Worm (Caenorhabditis elegans) whole organism, late embryonic: ENCODE results near the gene srbc-39.

ENCODE experiments used
- Y22D7AL.16 ChIP-seq: sonication (generic microtip); optimal IDR thresholded peaks from 2 replicates; lab custom pipeline; 2016; ENCODE audit warnings: missing genetic modification characterization, missing compliant biosample characterization
- ahr-1 ChIP-seq: sonication (generic microtip); optimal IDR thresholded peaks from 2 replicates; lab custom pipeline; 2016; ENCODE audit warnings: missing genetic modification characterization, missing compliant biosample characterization
- ama-1 ChIP-seq: fragments of 150-350 bp; optimal IDR thresholded peaks from 2 replicates; lab custom pipeline; 2014
- ceh-14 ChIP-seq: sonication (generic microtip); optimal IDR thresholded peaks from 2 replicates; lab custom pipeline; 2016; ENCODE audit warnings: missing genotype, missing genetic modification characterization, missing compliant biosample characterization
- ceh-2 ChIP-seq: sonication (generic microtip); optimal IDR thresholded peaks from 2 replicates; lab custom pipeline; 2016; ENCODE audit warnings: missing genotype, missing genetic modification characterization, missing compliant biosample characterization
- ceh-22 ChIP-seq: sonication (generic microtip); optimal IDR thresholded peaks from 2 replicates; lab custom pipeline; 2017; ENCODE audit warnings: missing biosample characterization, missing genetic modification characterization
- ceh-24 ChIP-seq: sonication (generic microtip); optimal IDR thresholded peaks from 2 replicates; lab custom pipeline; 2016; ENCODE audit warnings: mild to moderate bottlenecking, missing genetic modification characterization, missing compliant biosample characterization
- ceh-30 ChIP-seq: fragments of 150-350 bp; optimal IDR thresholded peaks from 2 replicates; lab custom pipeline; 2014; ENCODE audit warnings: missing biosample characterization, missing genetic modification characterization
- ceh-31 ChIP-seq: sonication (generic microtip); optimal IDR thresholded peaks from 2 replicates; lab custom pipeline; 2016; ENCODE audit warnings: missing genetic modification characterization, missing compliant biosample characterization
- ceh-45 ChIP-seq: fragments of 200-800 bp; sonication (Bioruptor generic); IDR thresholded peaks from 2 replicates; pipeline ENCODE4 v1.3.6; 2022; ENCODE audit warnings: missing genetic modification reagents, missing genetic modification characterization, missing compliant biosample characterization
- ceh-48 ChIP-seq: sonication (generic microtip); optimal IDR thresholded peaks from 2 replicates; lab custom pipeline; 2016; ENCODE audit warnings: missing genetic modification characterization, inconsistent platforms, missing compliant biosample characterization
- ceh-9 ChIP-seq: sonication (generic microtip); optimal IDR thresholded peaks from 2 replicates; lab custom pipeline; 2016; ENCODE audit warnings: mild to moderate bottlenecking, missing genetic modification characterization, inconsistent platforms, missing compliant biosample characterization
- che-1 ChIP-seq: sonication (generic microtip); optimal IDR thresholded peaks from 2 replicates; lab custom pipeline; 2016; ENCODE audit warnings: mild to moderate bottlenecking, missing genetic modification characterization, missing compliant biosample characterization
- dmd-4 ChIP-seq: sonication (generic microtip); optimal IDR thresholded peaks from 2 replicates; lab custom pipeline; 2016; ENCODE audit warnings: borderline replicate concordance, missing genetic modification characterization, missing compliant biosample characterization
- elt-2 ChIP-seq: sonication (generic microtip); optimal IDR thresholded peaks from 2 replicates; lab custom pipeline; 2016; ENCODE audit warnings: missing genetic modification reagents, missing genetic modification characterization, missing compliant biosample characterization
- eyg-1 ChIP-seq: sonication (generic microtip); optimal IDR thresholded peaks from 2 replicates; lab custom pipeline; 2016; ENCODE audit warnings: missing genotype, missing genetic modification characterization, missing compliant biosample characterization
- fkh-10 ChIP-seq: fragments of 150-350 bp; optimal IDR thresholded peaks from 2 replicates; lab custom pipeline; 2014; ENCODE audit warnings: missing biosample characterization, missing genetic modification reagents, missing genetic modification characterization
- gmeb-2 ChIP-seq: sonication (generic microtip); optimal IDR thresholded peaks from 2 replicates; lab custom pipeline; 2016; ENCODE audit warnings: missing genetic modification characterization, inconsistent platforms, missing compliant biosample characterization
- hlh-13 ChIP-seq: fragments of 200-800 bp; sonication (Bioruptor generic); optimal IDR thresholded peaks from 2 replicates; lab custom pipeline; 2018; ENCODE audit warnings: mild to moderate bottlenecking, missing genetic modification characterization, missing compliant biosample characterization
- hlh-30 ChIP-seq: sonication (generic microtip); optimal IDR thresholded peaks from 2 replicates; lab custom pipeline; 2017; ENCODE audit warnings: antibody characterized with exemption, missing genetic modification characterization, missing compliant biosample characterization; ENCODE audit not compliant: insufficient read depth
- hlh-6 ChIP-seq: sonication (generic microtip); optimal IDR thresholded peaks from 2 replicates; lab custom pipeline; 2016; ENCODE audit warnings: missing genotype, missing genetic modification characterization, missing compliant biosample characterization
- hlh-8 ChIP-seq: sonication (generic microtip); optimal IDR thresholded peaks from 2 replicates; lab custom pipeline; 2016; ENCODE audit warnings: missing genotype, missing genetic modification characterization, missing compliant biosample characterization
- lim-6 ChIP-seq: sonication (generic microtip); optimal IDR thresholded peaks from 2 replicates; lab custom pipeline; 2016; ENCODE audit warnings: missing genetic modification characterization, missing compliant biosample characterization
- madf-2 ChIP-seq: sonication (generic microtip); optimal IDR thresholded peaks from 2 replicates; lab custom pipeline; 2017; ENCODE audit warnings: missing genetic modification characterization, missing compliant biosample characterization
- nfya-1 ChIP-seq: sonication (generic microtip); optimal IDR thresholded peaks from 2 replicates; lab custom pipeline; 2017; ENCODE audit warnings: missing genetic modification characterization, mild to moderate bottlenecking, missing compliant biosample characterization, antibody characterized with exemption, moderate library complexity
- nhr-11 ChIP-seq: fragments of 150-350 bp; optimal IDR thresholded peaks from 2 replicates; lab custom pipeline; 2014; ENCODE audit warnings: missing biosample characterization, missing genetic modification characterization
- nhr-232 ChIP-seq: sonication (generic microtip); optimal IDR thresholded peaks from 2 replicates; lab custom pipeline; 2016; ENCODE audit warnings: missing genetic modification characterization, missing compliant biosample characterization
- odd-2 ChIP-seq: sonication (generic microtip); optimal IDR thresholded peaks from 2 replicates; lab custom pipeline; 2017; ENCODE audit warnings: antibody characterized with exemption, mild to moderate bottlenecking, missing genetic modification characterization, missing compliant biosample characterization
- pag-3 ChIP-seq: sonication (generic microtip); optimal IDR thresholded peaks from 2 replicates; lab custom pipeline; 2016; ENCODE audit warnings: missing compliant biosample characterization, missing genetic modification characterization, borderline replicate concordance
- pax-1 ChIP-seq: fragments of 150-350 bp; optimal IDR thresholded peaks from 2 replicates; lab custom pipeline; 2014; ENCODE audit warnings: missing biosample characterization, missing genetic modification characterization
- pha-2 ChIP-seq: sonication (generic microtip); optimal IDR thresholded peaks from 2 replicates; lab custom pipeline; 2017; ENCODE audit warnings: mild to moderate bottlenecking, missing genetic modification characterization, missing compliant biosample characterization
- pqm-1 ChIP-seq: sonication (generic microtip); optimal IDR thresholded peaks from 2 replicates; lab custom pipeline; 2016; ENCODE audit warnings: missing genetic modification characterization, missing compliant biosample characterization
- pros-1 ChIP-seq: fragments of 150-350 bp; optimal IDR thresholded peaks from 2 replicates; lab custom pipeline; 2014; ENCODE audit warnings: missing biosample characterization, missing genetic modification reagents, missing genetic modification characterization
- rnt-1 ChIP-seq: sonication (generic microtip); optimal IDR thresholded peaks from 2 replicates; lab custom pipeline; 2016; ENCODE audit warnings: missing genetic modification characterization, missing compliant biosample characterization
- sdc-2 ChIP-seq: sonication (generic microtip); optimal IDR thresholded peaks from 2 replicates; lab custom pipeline; 2016; ENCODE audit warnings: missing genotype, missing genetic modification characterization, missing compliant biosample characterization
- syd-9 ChIP-seq: sonication (generic microtip); optimal IDR thresholded peaks from 2 replicates; lab custom pipeline; 2016; ENCODE audit warnings: mild to moderate bottlenecking, missing genetic modification characterization, moderate library complexity, missing compliant biosample characterization
- tbx-2 ChIP-seq: sonication (generic microtip); optimal IDR thresholded peaks from 2 replicates; lab custom pipeline; 2016; ENCODE audit warnings: missing genetic modification characterization, missing compliant biosample characterization
- tbx-7 ChIP-seq: sonication (generic microtip); optimal IDR thresholded peaks from 2 replicates; lab custom pipeline; 2016; ENCODE audit warnings: missing genotype, missing genetic modification characterization, missing compliant biosample characterization
- unc-3 ChIP-seq, 2 experiments: fragments of 200-800 bp in 1 of 2; sonication (Bioruptor generic) in 1 of 2; sonication (generic microtip) in 1 of 2; conservative IDR thresholded peaks in 1 of 2; optimal IDR thresholded peaks in 1 of 2; 2 replicates each; pipeline versions ENCODE4 v1.3.6 to Lab custom; 2016 to 2022; ENCODE audit warnings: missing compliant biosample characterization in 2 of 2, missing genetic modification characterization in 2 of 2, missing genetic modification reagents in 1 of 2
- unc-42 ChIP-seq: sonication (generic microtip); optimal IDR thresholded peaks from 2 replicates; lab custom pipeline; 2016; ENCODE audit warnings: missing genotype, missing genetic modification characterization, missing compliant biosample characterization
- ztf-16 ChIP-seq: sonication (generic microtip); optimal IDR thresholded peaks from 2 replicates; lab custom pipeline; 2017; ENCODE audit warnings: missing genetic modification characterization, missing compliant biosample characterization

The srbc-39 gene

DNA sequence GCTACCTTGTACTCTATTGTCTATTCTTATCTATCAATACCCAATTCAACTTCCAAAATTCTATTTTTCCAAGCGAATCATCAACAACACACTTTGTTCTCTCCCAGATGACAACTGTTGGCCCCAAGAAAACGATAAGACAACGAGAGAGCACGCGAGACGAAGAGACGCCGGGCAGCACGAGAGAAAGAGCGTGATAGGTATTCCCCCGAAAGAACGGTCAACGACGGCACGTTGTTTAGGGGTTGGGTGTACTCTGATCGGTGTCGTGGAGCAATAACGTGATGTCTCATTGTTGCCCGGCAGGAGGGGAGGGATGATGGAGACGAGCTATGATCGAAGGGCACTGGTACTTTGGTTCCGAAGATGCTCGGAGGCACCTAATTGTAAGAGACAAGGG, 22.4 kb downstream of the srbc-39 start (continued):
- TF ChIP-seq ceh-2 (tag; lab: Kevin White, UChicago) (no peak), fkh-10 (GFP tag; lab: Kevin White, UChicago) (no peak), che-1 (no peak), hlh-6 (no peak), hlh-30 (tag; lab: Kevin White, UChicago) (peak; percentile 91), ceh-31 (tag; lab: Kevin White, UChicago) (no peak), ceh-45 (GFP tag; lab: Robert Waterston, UW) (no peak), hlh-13 (GFP tag; lab: Kevin White, UChicago) (no peak), tbx-7 (tag; lab: Kevin White, UChicago) (no peak), pros-1 (tag; lab: Kevin White, UChicago) (no peak), hlh-8 (tag; lab: Kevin White, UChicago) (no peak), ceh-9 (tag; lab: Kevin White, UChicago) (no peak), unc-3 (GFP tag; conservative IDR thresholded peaks at IDR 0.05; lab: Robert Waterston, UW) (no peak), unc-3 (tag; optimal IDR thresholded peaks at IDR 0.05; lab: Kevin White, UChicago) (no peak), madf-2 (no peak)

DNA sequence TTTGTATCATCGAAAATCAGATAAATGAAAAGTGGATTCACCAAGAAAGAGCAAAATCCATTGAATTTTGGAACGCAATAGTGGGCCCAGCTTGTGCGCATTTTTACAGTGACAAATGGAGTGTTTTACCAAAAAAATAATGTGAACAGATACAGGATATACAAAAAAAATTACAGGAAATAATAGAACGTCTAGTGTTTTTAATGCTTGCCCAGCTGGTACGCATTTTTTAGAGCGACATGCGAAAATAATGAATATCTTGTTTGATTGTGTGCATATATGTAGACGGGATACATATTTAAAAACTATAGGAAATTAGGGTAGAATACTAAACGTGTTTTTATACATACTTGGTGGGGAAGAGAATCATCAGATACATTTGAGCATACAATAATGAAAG, 27.3 kb downstream of the srbc-39 start, which contains the start of gene srj-25:
Gene srj-25 (minus strand): TSS at position 101 of the 400 bp plus-strand sequence.
- TF ChIP-seq fkh-10 (GFP tag; lab: Kevin White, UChicago) (no peak), pag-3 (no peak), ceh-22 (tag; lab: Kevin White, UChicago) (no peak), hlh-6 (no peak), ztf-16 (tag; lab: Kevin White, UChicago) (no peak), pqm-1 (tag; lab: Kevin White, UChicago) (no peak), ahr-1 (tag; lab: Kevin White, UChicago) (no peak), syd-9 (tag; lab: Kevin White, UChicago) (no peak), ceh-24 (tag; lab: Kevin White, UChicago) (no peak), nfya-1 (tag; lab: Kevin White, UChicago) (no peak), nhr-232 (tag; lab: Kevin White, UChicago) (no peak), elt-2 (tag; lab: Kevin White, UChicago) (no peak), eyg-1 (tag; lab: Kevin White, UChicago) (no peak), unc-42 (tag; lab: Kevin White, UChicago) (no peak), ceh-48 (no peak)
- TF ChIP-seq, all 69 proteins: peak for 0

DNA sequence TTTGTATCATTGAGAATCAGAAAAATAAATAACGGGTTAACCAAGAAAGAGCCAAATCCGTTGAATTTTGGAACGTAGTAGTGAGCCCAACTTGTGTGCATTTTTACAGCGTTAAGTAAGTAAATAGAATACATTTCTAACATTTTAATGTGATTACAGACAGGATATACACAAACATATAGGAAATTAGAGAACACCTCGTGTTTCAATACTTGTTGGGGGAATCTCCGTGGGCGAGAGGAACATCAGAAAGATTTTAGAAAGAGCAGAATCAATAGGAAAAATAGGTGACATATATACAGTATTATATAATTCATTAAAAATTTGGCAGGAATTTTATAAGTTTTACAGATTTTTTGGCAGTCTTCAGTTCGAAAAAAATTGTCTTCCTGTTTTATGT, 29.9 kb downstream of the srbc-39 start, which contains the start of gene srj-24:
Gene srj-24 (minus strand): TSS at position 101 of the 400 bp plus-strand sequence.
- TF ChIP-seq ceh-45 (GFP tag; lab: Robert Waterston, UW) (no peak), Y22D7AL.16 (tag; lab: Kevin White, UChicago) (no peak)

DNA sequence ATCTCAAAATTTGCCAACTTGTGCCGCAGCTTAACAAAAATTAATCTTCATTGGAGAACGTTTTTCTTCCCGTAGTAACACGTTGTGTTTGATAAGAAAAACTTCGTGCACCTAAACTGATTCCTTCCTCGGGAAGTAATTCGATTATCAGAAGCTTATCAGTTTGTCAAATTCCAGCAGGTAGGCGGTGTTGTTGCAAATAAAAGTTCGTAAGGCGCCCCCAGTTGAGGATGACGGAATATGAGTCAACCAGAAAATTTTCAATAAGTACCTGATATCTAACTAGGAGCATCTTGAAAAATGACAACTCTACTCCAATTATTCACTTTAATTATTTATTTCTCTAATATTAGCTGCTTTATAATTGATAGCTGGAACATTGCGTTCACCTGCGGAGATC, 32.9 kb downstream of the srbc-39 start, which contains the start of gene C05E4.7:
Gene C05E4.7 (plus strand): TSS at position 301 of the 400 bp plus-strand sequence.
- TF ChIP-seq ceh-30 (tag; lab: Kevin White, UChicago) (no peak), dmd-4 (tag; lab: Kevin White, UChicago) (no peak), rnt-1 (no peak), lim-6 (tag; lab: Kevin White, UChicago) (no peak)

DNA sequence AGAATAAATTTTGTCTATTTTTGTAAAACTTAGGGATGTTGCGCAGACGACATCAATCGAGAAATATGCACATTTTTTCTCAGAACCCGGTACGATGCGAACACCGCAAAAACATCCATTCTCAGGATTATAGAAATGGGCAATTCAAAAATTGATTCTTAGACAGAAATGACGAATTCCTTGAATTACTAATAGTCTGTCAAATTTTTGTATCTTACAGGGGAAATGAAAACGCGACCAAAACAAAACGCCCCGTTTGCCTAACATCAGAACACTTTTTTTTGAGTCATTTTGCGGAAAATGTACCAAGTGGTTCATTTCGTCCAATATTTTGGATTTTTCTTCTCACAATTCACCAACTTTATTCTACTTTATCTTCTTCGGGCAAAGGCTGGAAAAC, 34.4 kb downstream of the srbc-39 start, which contains the start of gene str-134:
Gene str-134 (plus strand): TSS at position 301 of the 400 bp plus-strand sequence.
- TF ChIP-seq pax-1 (tag; lab: Kevin White, UChicago): no peak
- no peak for TF ChIP-seq odd-2 (tag; lab: Kevin White, UChicago)
- TF ChIP-seq tbx-2 (tag; lab: Kevin White, UChicago): no peak
- TF ChIP-seq sdc-2 (tag; lab: Kevin White, UChicago): no peak
- no peak for TF ChIP-seq gmeb-2 (tag; lab: Kevin White, UChicago)
- TF ChIP-seq ceh-14: no peak
- TF ChIP-seq hlh-8 (tag; lab: Kevin White, UChicago): no peak
- TF ChIP-seq madf-2: no peak
- TF ChIP-seq nhr-11 (tag; lab: Kevin White, UChicago): no peak
- TF ChIP-seq ama-1: no peak
- TF ChIP-seq pha-2 (tag; lab: Kevin White, UChicago): no peak
